Worm (Caenorhabditis elegans): ENCODE measurements around the gene ZK792.12.

- no peak for TF ChIP-seq nhr-12 (tag; optimal IDR thresholded peaks at IDR 0.05)
- no peak for TF ChIP-seq nhr-237 (tag; optimal IDR thresholded peaks at IDR 0.05)
Observed at ce11 chrIV:11665010-11665409, 28.6 kb upstream of the ZK792.12 start, which contains the start of gene ZK809.9.
